Fruit fly (Drosophila melanogaster): ENCODE results near the gene bwa.

dm6 chr2L:20025711-20026110 is 40.5 kb upstream of the bwa start, which contains the start of gene AANATL3:
- TF ChIP-seq CG32121 (GFP tag; IDR thresholded peaks at IDR 0.05): no peak
- no peak for TF ChIP-seq rn (GFP tag; IDR thresholded peaks at IDR 0.05)
- no peak for TF ChIP-seq Pif1B (GFP tag; optimal IDR thresholded peaks at IDR 0.05)

Measured in whole organism, pupa.